Worm (Caenorhabditis elegans): Measurements from ENCODE around the gene mrps-21.
A peak's percentile ranks its signal among the peaks of the same experiment; 100 is the strongest.

The mrps-21 gene

DNA sequence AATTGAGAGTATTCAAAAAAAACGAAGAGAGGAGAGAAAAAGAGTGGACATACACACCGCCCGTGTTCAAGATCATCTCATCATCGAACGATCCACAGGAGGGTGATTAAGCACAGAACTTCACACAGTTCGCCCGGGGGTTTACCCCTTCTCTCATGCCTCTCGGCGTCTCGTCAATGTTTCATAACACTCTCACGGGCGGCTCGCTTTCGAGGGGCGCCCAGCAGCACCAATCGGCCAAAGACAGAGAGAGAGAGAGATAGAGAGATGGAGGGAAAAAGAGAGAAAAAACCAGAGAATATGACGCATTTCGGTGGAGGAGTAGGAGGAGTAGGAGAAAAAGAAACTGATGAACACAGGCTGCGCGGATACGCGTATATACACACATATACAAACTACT, 45.9 kb upstream of the mrps-21 start (continued):
- TF ChIP-seq lsy-27 (tag; optimal IDR thresholded peaks at IDR 0.05; ENCODE audit: borderline replicate concordance, insufficient read depth) (no peak), nfyb-1 (GFP tag; IDR thresholded peaks at IDR 0.05) (peak; percentile 59; the same call in 1 of the 2 replicates), nfya-2 (GFP tag; IDR thresholded peaks at IDR 0.05) (no peak), C17E4.6 (GFP tag; IDR thresholded peaks at IDR 0.05) (0 out of 2 replicates have a peak, but pooled peaks have one; percentile 19), tbp1 (GFP tag; optimal IDR thresholded peaks at IDR 0.05) (peak; percentile 27), sptf-2 (GFP tag; optimal IDR thresholded peaks at IDR 0.05) (peak; percentile 25), bed-2 (GFP tag; IDR thresholded peaks at IDR 0.05) (no peak), snpc-3.4 (tag; optimal IDR thresholded peaks at IDR 0.05) (no peak), ZK185.1 (tag; optimal IDR thresholded peaks at IDR 0.05; ENCODE audit: poor library complexity, severe bottlenecking) (no peak), F39B2.1 (GFP tag; IDR thresholded peaks at IDR 0.05) (no peak), F33H1.4 (GFP tag; IDR thresholded peaks at IDR 0.05) (no peak), hlh-26 (GFP tag; conservative IDR thresholded peaks at IDR 0.05) (no peak), ets-4 (GFP tag; optimal IDR thresholded peaks at IDR 0.05) (peak; percentile 71), K12H6.12 (tag; optimal IDR thresholded peaks at IDR 0.05) (peak; percentile 77), cebp-1 (GFP tag; IDR thresholded peaks at IDR 0.05) (peak; percentile 82), cebp-1 (tag; optimal IDR thresholded peaks at IDR 0.05) (peak; percentile 96), attf-6 (GFP tag; IDR thresholded peaks at IDR 0.05) (no peak), F57C9.4 (tag; optimal IDR thresholded peaks at IDR 0.05) (no peak), Y95B8A.8 (GFP tag; IDR thresholded peaks at IDR 0.05) (0 out of 2 replicates have a peak, but pooled peaks have one; percentile 37), D2030.7 (GFP tag; IDR thresholded peaks at IDR 0.05) (no peak), dpff-1 (tag; optimal IDR thresholded peaks at IDR 0.05) (no peak), rpc-1 (optimal IDR thresholded peaks at IDR 0.05) (no peak), rpc-1 (tag; optimal IDR thresholded peaks at IDR 0.05) (no peak), ztf-3 (GFP tag; optimal IDR thresholded peaks at IDR 0.05) (no peak), unc-130 (GFP tag; optimal IDR thresholded peaks at IDR 0.05) (no peak), lin-26 (GFP tag; IDR thresholded peaks at IDR 0.05) (peak; percentile 63; the same call in 1 of the 2 replicates), aptf-3 (GFP tag; IDR thresholded peaks at IDR 0.05) (no peak), attf-5 (GFP tag; optimal IDR thresholded peaks at IDR 0.05) (peak; percentile 93), nhr-80 (tag; optimal IDR thresholded peaks at IDR 0.05) (peak; percentile 99), unc-62 (GFP tag; optimal IDR thresholded peaks at IDR 0.05) (no peak), him-1 (tag; optimal IDR thresholded peaks at IDR 0.05) (no peak), xnd-1 (tag; optimal IDR thresholded peaks at IDR 0.05) (no peak), F10E7.11 (tag; optimal IDR thresholded peaks at IDR 0.05) (no peak), egl-18 (GFP tag; IDR thresholded peaks at IDR 0.05) (no peak), snpc-1.3 (tag; optimal IDR thresholded peaks at IDR 0.05; ENCODE audit: insufficient read depth) (no peak), sdz-38 (tag; optimal IDR thresholded peaks at IDR 0.05) (no peak), dpl-1 (GFP tag; optimal IDR thresholded peaks at IDR 0.05) (no peak), mcd-1 (GFP tag; IDR thresholded peaks at IDR 0.05) (peak; percentile 65), pha-4 (tag; optimal IDR thresholded peaks at IDR 0.05) (no peak), B0336.3 (GFP tag; IDR thresholded peaks at IDR 0.05) (peak; percentile 43; the same call in 1 of the 2 replicates), ceh-58 (GFP tag; IDR thresholded peaks at IDR 0.05) (no peak), B0035.1 (tag; optimal IDR thresholded peaks at IDR 0.05) (no peak), ccch-3 (GFP tag; optimal IDR thresholded peaks at IDR 0.05) (no peak), atf-7 (tag; optimal IDR thresholded peaks at IDR 0.05) (no peak), egrh-3 (GFP tag; IDR thresholded peaks at IDR 0.05) (peak; percentile 50; the same call in 1 of the 2 replicates), ztf-28 (GFP tag; IDR thresholded peaks at IDR 0.05) (no peak), zim-3 (tag; optimal IDR thresholded peaks at IDR 0.05) (no peak), ztf-18 (tag; optimal IDR thresholded peaks at IDR 0.05) (peak; percentile 72), mes-4 (tag; optimal IDR thresholded peaks at IDR 0.05) (no peak), Y53F4B.3 (GFP tag; IDR thresholded peaks at IDR 0.05) (no peak)
